Fruit fly (Drosophila melanogaster) whole organism, embryonic: ENCODE measurements around the gene Hand.
A peak's percentile ranks its signal among the peaks of the same experiment; 100 is the strongest.

ENCODE experiments used
- ATbp ChIP-seq: fragments of 200-800 bp; sonication (Bioruptor generic); optimal IDR thresholded peaks from 2 replicates; lab custom pipeline; 2017; ENCODE audit warnings: missing biosample characterization, mild to moderate bottlenecking, missing genetic modification characterization, missing genetic modification reagents
- Asciz ChIP-seq: fragments of 200-800 bp; sonication (Bioruptor generic); optimal IDR thresholded peaks from 2 replicates; lab custom pipeline; 2017; ENCODE audit warnings: missing biosample characterization, mild to moderate bottlenecking, missing genetic modification characterization, missing genetic modification reagents
- BEAF-32 ChIP-seq: fragments of 200-800 bp; sonication (Bioruptor generic); optimal IDR thresholded peaks from 3 replicates; lab custom pipeline; 2017; ENCODE audit warnings: missing biosample characterization, missing genetic modification characterization, mild to moderate bottlenecking, moderate library complexity, missing genetic modification reagents
- C15 ChIP-seq: fragments of 200-800 bp; sonication (Bioruptor generic); IDR thresholded peaks from 3 replicates; pipeline ENCODE4 v1.3.6; 2022; ENCODE audit warnings: missing biosample characterization, missing genetic modification characterization
- CG10366 ChIP-seq: fragments of 200-800 bp; sonication (Bioruptor generic); IDR thresholded peaks from 2 replicates; pipeline ENCODE4 v1.3.6; 2022; ENCODE audit warnings: missing biosample characterization, missing genetic modification characterization
- CG10959 ChIP-seq: fragments of 200-800 bp; sonication (Bioruptor generic); IDR thresholded peaks from 2 replicates; pipeline ENCODE4 v1.3.6; 2022; ENCODE audit warnings: missing biosample characterization, missing genetic modification characterization
- CG12219 ChIP-seq: fragments of 200-800 bp; sonication (Bioruptor generic); optimal IDR thresholded peaks from 3 replicates; lab custom pipeline; 2018; ENCODE audit warnings: missing biosample characterization, mild to moderate bottlenecking, missing genetic modification characterization
- CG13123 ChIP-seq: fragments of 200-800 bp; sonication (Bioruptor generic); optimal IDR thresholded peaks from 2 replicates; lab custom pipeline; 2016; ENCODE audit warnings: missing biosample characterization, missing genetic modification characterization
- CG13775 ChIP-seq: fragments of 200-800 bp; sonication (Bioruptor generic); optimal IDR thresholded peaks from 3 replicates; lab custom pipeline; 2017; ENCODE audit warnings: missing biosample characterization, mild to moderate bottlenecking, missing genetic modification characterization
- CG13894 ChIP-seq: fragments of 200-800 bp; sonication (Bioruptor generic); optimal IDR thresholded peaks from 3 replicates; lab custom pipeline; 2018; ENCODE audit warnings: missing biosample characterization, mild to moderate bottlenecking, missing genetic modification characterization, moderate library complexity
- CG15011 ChIP-seq: fragments of 200-800 bp; sonication (Bioruptor generic); optimal IDR thresholded peaks from 3 replicates; lab custom pipeline; 2018; ENCODE audit warnings: missing biosample characterization, mild to moderate bottlenecking, missing genetic modification characterization
- CG1602 ChIP-seq: fragments of 200-800 bp; sonication (Bioruptor generic); optimal IDR thresholded peaks from 3 replicates; lab custom pipeline; 2016; ENCODE audit warnings: missing biosample characterization, missing genetic modification characterization
- CG1832 ChIP-seq: fragments of 200-800 bp; sonication (Bioruptor generic); optimal IDR thresholded peaks from 2 replicates; lab custom pipeline; 2017; ENCODE audit warnings: missing biosample characterization, mild to moderate bottlenecking, missing genetic modification characterization, inconsistent platforms
- CG30403 ChIP-seq: fragments of 200-800 bp; sonication (Bioruptor generic); optimal IDR thresholded peaks from 3 replicates; lab custom pipeline; 2016; ENCODE audit warnings: missing biosample characterization, missing genetic modification characterization
- CG4328 ChIP-seq: fragments of 200-800 bp; sonication (Bioruptor generic); optimal IDR thresholded peaks from 3 replicates; lab custom pipeline; 2017; ENCODE audit warnings: missing biosample characterization, missing genetic modification reagents, missing genetic modification characterization
- CG5245 ChIP-seq: fragments of 200-800 bp; sonication (Bioruptor generic); optimal IDR thresholded peaks from 3 replicates; lab custom pipeline; 2016; ENCODE audit warnings: missing biosample characterization, missing genetic modification characterization
- CG6254 ChIP-seq: fragments of 200-800 bp; sonication (Bioruptor generic); optimal IDR thresholded peaks from 3 replicates; lab custom pipeline; 2017; ENCODE audit warnings: mild to moderate bottlenecking, missing biosample characterization, missing genetic modification reagents, missing genetic modification characterization
- CG7839 ChIP-seq: fragments of 200-800 bp; sonication (Bioruptor generic); optimal IDR thresholded peaks from 3 replicates; lab custom pipeline; 2018; ENCODE audit warnings: missing biosample characterization, mild to moderate bottlenecking, missing genetic modification characterization, moderate library complexity
- CG7963 ChIP-seq: fragments of 200-800 bp; sonication (Bioruptor generic); IDR thresholded peaks from 3 replicates; pipeline ENCODE4 v1.3.6; 2022; ENCODE audit warnings: missing biosample characterization, missing genetic modification characterization; ENCODE audit not compliant: partially characterized antibody
- Dfd ChIP-seq, 2 experiments: fragments of >200 bp; optimal IDR thresholded peaks; 2 replicates each; lab custom pipeline; 2017; ENCODE audit warnings: missing biosample characterization in 2 of 2, missing genetic modification characterization in 2 of 2
- E2f1 ChIP-seq: fragments of 200-800 bp; sonication (Bioruptor generic); IDR thresholded peaks from 2 replicates; pipeline ENCODE4 v1.3.6; 2022; ENCODE audit warnings: missing biosample characterization, missing genetic modification characterization
- Fer3 ChIP-seq: fragments of 200-800 bp; sonication (Bioruptor generic); optimal IDR thresholded peaks from 2 replicates; lab custom pipeline; 2018; ENCODE audit warnings: missing biosample characterization, mild to moderate bottlenecking, missing genetic modification characterization, moderate library complexity
- Hand ChIP-seq: fragments of 200-800 bp; sonication (Bioruptor generic); optimal IDR thresholded peaks from 2 replicates; lab custom pipeline; 2017; ENCODE audit warnings: mild to moderate bottlenecking, missing biosample characterization, missing genetic modification reagents, missing genetic modification characterization
- HmgZ ChIP-seq: fragments of 200-800 bp; sonication (Bioruptor generic); optimal IDR thresholded peaks from 2 replicates; lab custom pipeline; 2018; ENCODE audit warnings: missing biosample characterization, mild to moderate bottlenecking, missing genetic modification characterization
- Hr3 ChIP-seq: fragments of 200-800 bp; sonication (Bioruptor generic); optimal IDR thresholded peaks from 3 replicates; lab custom pipeline; 2016; ENCODE audit warnings: missing biosample characterization, missing genetic modification characterization
- Mad ChIP-seq: fragments of 200-800 bp; sonication (Bioruptor generic); optimal IDR thresholded peaks from 2 replicates; lab custom pipeline; 2016; ENCODE audit warnings: missing biosample characterization, missing genetic modification characterization
- NFAT ChIP-seq: fragments of 200-800 bp; sonication (Bioruptor generic); IDR thresholded peaks from 2 replicates; pipeline ENCODE4 v1.3.6; 2022; ENCODE audit warnings: missing biosample characterization, missing genetic modification characterization
- NK7.1 ChIP-seq: fragments of 200-800 bp; sonication (Bioruptor generic); optimal IDR thresholded peaks from 3 replicates; lab custom pipeline; 2016; ENCODE audit warnings: missing biosample characterization, missing genetic modification characterization
- PHDP ChIP-seq: fragments of 200-800 bp; sonication (Bioruptor generic); optimal IDR thresholded peaks from 3 replicates; lab custom pipeline; 2018; ENCODE audit warnings: missing biosample characterization, mild to moderate bottlenecking, missing genetic modification characterization, moderate library complexity
- Sry-β ChIP-seq: fragments of 200-800 bp; sonication (Bioruptor generic); optimal IDR thresholded peaks from 2 replicates; lab custom pipeline; 2018; ENCODE audit warnings: missing biosample characterization, mild to moderate bottlenecking, missing genetic modification characterization, moderate library complexity
- Usf ChIP-seq: fragments of 200-800 bp; sonication (Bioruptor generic); optimal IDR thresholded peaks from 2 replicates; lab custom pipeline; 2017; ENCODE audit warnings: missing genotype, missing biosample characterization, missing genetic modification characterization
- bbx ChIP-seq: fragments of 200-800 bp; sonication (Bioruptor generic); IDR thresholded peaks from 2 replicates; pipeline ENCODE4 v1.3.6; 2022; ENCODE audit warnings: missing biosample characterization, missing genetic modification characterization; ENCODE audit not compliant: partially characterized antibody
- bcd ChIP-seq: fragments of 200-800 bp; sonication (Bioruptor generic); optimal IDR thresholded peaks from 2 replicates; lab custom pipeline; 2017; ENCODE audit warnings: missing biosample characterization, mild to moderate bottlenecking, missing genetic modification characterization
- bigmax ChIP-seq: fragments of 200-800 bp; sonication (Bioruptor generic); optimal IDR thresholded peaks from 2 replicates; lab custom pipeline; 2018; ENCODE audit warnings: missing biosample characterization, mild to moderate bottlenecking, missing genetic modification characterization
- cato ChIP-seq: fragments of 200-800 bp; sonication (Bioruptor generic); optimal IDR thresholded peaks from 2 replicates; lab custom pipeline; 2016; ENCODE audit warnings: missing biosample characterization, missing genetic modification characterization, borderline replicate concordance
- crc ChIP-seq: fragments of 200-800 bp; sonication (Bioruptor generic); optimal IDR thresholded peaks from 2 replicates; lab custom pipeline; 2016; ENCODE audit warnings: missing biosample characterization, missing genetic modification characterization
- dm ChIP-seq: fragments of 200-800 bp; sonication (Bioruptor generic); optimal IDR thresholded peaks from 3 replicates; lab custom pipeline; 2016; ENCODE audit warnings: missing biosample characterization, missing genetic modification characterization
- dmrt11E ChIP-seq: fragments of 200-800 bp; sonication (Bioruptor generic); optimal IDR thresholded peaks from 3 replicates; lab custom pipeline; 2018; ENCODE audit warnings: missing biosample characterization, mild to moderate bottlenecking, missing genetic modification characterization, moderate library complexity
- en ChIP-seq: fragments of 200-800 bp; sonication (Bioruptor generic); optimal IDR thresholded peaks from 2 replicates; lab custom pipeline; 2016; ENCODE audit warnings: missing biosample characterization, missing genetic modification characterization
- eyg ChIP-seq: fragments of 200-800 bp; sonication (Bioruptor generic); optimal IDR thresholded peaks from 3 replicates; lab custom pipeline; 2016; ENCODE audit warnings: missing biosample characterization, missing genetic modification characterization
- gsb ChIP-seq: fragments of 200-800 bp; sonication (Bioruptor generic); IDR thresholded peaks from 2 replicates; pipeline ENCODE4 v1.3.6; 2022; ENCODE audit warnings: missing biosample characterization, missing genetic modification characterization
- gsb-n ChIP-seq: fragments of 200-800 bp; sonication (Bioruptor generic); optimal IDR thresholded peaks from 3 replicates; lab custom pipeline; 2018; ENCODE audit warnings: missing biosample characterization, mild to moderate bottlenecking, missing genetic modification characterization
- hth ChIP-seq: fragments of >200 bp; optimal IDR thresholded peaks from 2 replicates; lab custom pipeline; 2017; ENCODE audit warnings: inconsistent platforms
- ind ChIP-seq: fragments of 200-800 bp; sonication (Bioruptor generic); optimal IDR thresholded peaks from 3 replicates; lab custom pipeline; 2016; ENCODE audit warnings: missing biosample characterization, missing genetic modification characterization
- lbe ChIP-seq: fragments of 200-800 bp; sonication (Bioruptor generic); optimal IDR thresholded peaks from 2 replicates; lab custom pipeline; 2016; ENCODE audit warnings: missing biosample characterization, mild to moderate bottlenecking, missing genetic modification characterization
- org-1 ChIP-seq: fragments of 200-800 bp; sonication (Bioruptor generic); optimal IDR thresholded peaks from 2 replicates; lab custom pipeline; 2017; ENCODE audit warnings: missing biosample characterization, missing genetic modification characterization
- pfk ChIP-seq: fragments of 200-800 bp; sonication (Bioruptor generic); optimal IDR thresholded peaks from 2 replicates; lab custom pipeline; 2018; ENCODE audit warnings: missing biosample characterization, mild to moderate bottlenecking, missing genetic modification characterization, moderate library complexity
- sisA ChIP-seq: fragments of 200-800 bp; sonication (Bioruptor generic); IDR thresholded peaks from 2 replicates; pipeline ENCODE4 v1.3.6; 2022; ENCODE audit warnings: missing biosample characterization, missing genetic modification characterization
- sqz ChIP-seq: fragments of 200-800 bp; sonication (Bioruptor generic); optimal IDR thresholded peaks from 3 replicates; lab custom pipeline; 2018; ENCODE audit warnings: missing biosample characterization, mild to moderate bottlenecking, missing genetic modification characterization

The Hand gene

dm6 chr2L:10333091-10333991 lies 38.2 kb upstream of the Hand start, which contains the start of gene GATAd (continued):
- TF ChIP-seq CG5245 (GFP tag; lab: Kevin White, UChicago) (no peak), Sry-β (peak; percentile 87), Asciz (GFP tag; lab: Kevin White, UChicago) (no peak), gsb-n (tag; lab: Kevin White, UChicago) (no peak), NK7.1 (no peak), dm (GFP tag; lab: Kevin White, UChicago) (no peak), sqz (no peak), C15 (GFP tag; lab: Robert Waterston, UW) (no peak), PHDP (tag; lab: Kevin White, UChicago) (peak; percentile 19), crc (GFP tag; lab: Kevin White, UChicago) (no peak), bcd (GFP tag; lab: Kevin White, UChicago) (no peak), Mad (no peak), bigmax (GFP tag; lab: Kevin White, UChicago) (no peak), BEAF-32 (GFP tag; lab: Kevin White, UChicago) (peak; percentile 45), CG4328 (GFP tag; lab: Kevin White, UChicago) (no peak), Dfd (GFP tag; optimal IDR thresholded peaks at IDR 0.05; lab: Kevin White, UChicago) (no peak), Hr3 (GFP tag; lab: Kevin White, UChicago) (peak; percentile 12), CG30403 (peak; percentile 27), CG6254 (GFP tag; lab: Kevin White, UChicago) (no peak), Usf (no peak), CG1602 (no peak), CG13123 (GFP tag; lab: Kevin White, UChicago) (no peak), CG12219 (GFP tag; lab: Kevin White, UChicago) (no peak), Fer3 (tag; lab: Kevin White, UChicago) (no peak), ind (GFP tag; lab: Kevin White, UChicago) (no peak), CG1832 (GFP tag; lab: Kevin White, UChicago) (no peak), lbe (no peak), NFAT (GFP tag; lab: Robert Waterston, UW) (no peak), gsb (GFP tag; lab: Robert Waterston, UW) (no peak), cato (GFP tag; lab: Kevin White, UChicago) (no peak), sisA (GFP tag; lab: Robert Waterston, UW) (no peak), hth (lab: Kevin White, UChicago) (no peak), eyg (GFP tag; lab: Kevin White, UChicago) (no peak), CG7963 (GFP tag; lab: Robert Waterston, UW) (0 out of 3 replicates have a peak, but pooled peaks have one; percentile 13), HmgZ (peak; percentile 51), CG10366 (GFP tag; lab: Robert Waterston, UW) (no peak), org-1 (GFP tag; lab: Kevin White, UChicago) (no peak), CG10959 (GFP tag; lab: Robert Waterston, UW) (no peak), Hand (no peak), E2f1 (no peak), bbx (0 out of 2 replicates have a peak, but pooled peaks have one; percentile 16), CG13775 (GFP tag; lab: Kevin White, UChicago) (peak; percentile 20), ATbp (GFP tag; lab: Kevin White, UChicago) (no peak), CG7839 (tag; lab: Kevin White, UChicago) (no peak), pfk (GFP tag; lab: Kevin White, UChicago) (peak; percentile 83), CG15011 (no peak), CG13894 (no peak), en (GFP tag; lab: Kevin White, UChicago) (no peak), dmrt11E (tag; lab: Kevin White, UChicago) (no peak)
